Worm (Caenorhabditis elegans): ENCODE data around the gene srv-11.

srv-11 gene

ce11 chrIV:16178433-16178832, 43.0 kb downstream of the srv-11 start:
- TF ChIP-seq nhr-67 (tag; optimal IDR thresholded peaks at IDR 0.05) (no peak), nhr-76 (tag; optimal IDR thresholded peaks at IDR 0.05) (no peak), mml-1 (tag; optimal IDR thresholded peaks at IDR 0.05) (no peak), nhr-77 (tag; optimal IDR thresholded peaks at IDR 0.05) (no peak), ceh-28 (tag; optimal IDR thresholded peaks at IDR 0.05) (no peak), ama-1 (optimal IDR thresholded peaks at IDR 0.05) (no peak), ztf-4 (tag; optimal IDR thresholded peaks at IDR 0.05) (no peak), pqm-1 (tag; optimal IDR thresholded peaks at IDR 0.05) (peak; percentile 91), elt-2 (tag; optimal IDR thresholded peaks at IDR 0.05) (peak; percentile 93), daf-12 (tag; optimal IDR thresholded peaks at IDR 0.05) (no peak), nhr-12 (tag; optimal IDR thresholded peaks at IDR 0.05) (no peak), lsy-12 (tag; optimal IDR thresholded peaks at IDR 0.05) (no peak)

DNA sequence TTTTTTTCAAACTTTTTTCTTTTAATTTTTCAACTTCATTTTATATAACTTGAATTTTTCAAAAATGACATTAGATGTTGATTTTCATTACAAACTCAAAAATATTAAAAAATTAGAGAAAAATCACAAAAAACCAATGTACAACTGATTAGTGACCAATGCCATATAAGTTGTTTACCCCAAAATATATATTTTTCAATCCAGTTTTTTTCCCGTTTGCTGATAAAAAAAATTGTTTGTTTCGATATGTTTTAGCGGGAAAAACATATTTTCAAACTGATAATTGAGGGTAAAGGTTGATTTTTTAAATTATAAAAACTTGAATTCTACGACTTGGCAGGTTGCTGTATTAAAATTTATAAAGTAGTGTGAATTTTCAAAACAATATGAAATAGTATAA, 44.7 kb downstream of the srv-11 start:
- TF ChIP-seq zag-1 (tag; optimal IDR thresholded peaks at IDR 0.05) (no peak), aly-2 (tag; optimal IDR thresholded peaks at IDR 0.05) (no peak), nfya-1 (tag; optimal IDR thresholded peaks at IDR 0.05; ENCODE audit: insufficient read depth) (no peak), pha-4 (tag; optimal IDR thresholded peaks at IDR 0.05) (peak; percentile 36), elt-2 (tag; optimal IDR thresholded peaks at IDR 0.05) (peak; percentile 30), ceh-9 (tag; optimal IDR thresholded peaks at IDR 0.05) (no peak)

DNA sequence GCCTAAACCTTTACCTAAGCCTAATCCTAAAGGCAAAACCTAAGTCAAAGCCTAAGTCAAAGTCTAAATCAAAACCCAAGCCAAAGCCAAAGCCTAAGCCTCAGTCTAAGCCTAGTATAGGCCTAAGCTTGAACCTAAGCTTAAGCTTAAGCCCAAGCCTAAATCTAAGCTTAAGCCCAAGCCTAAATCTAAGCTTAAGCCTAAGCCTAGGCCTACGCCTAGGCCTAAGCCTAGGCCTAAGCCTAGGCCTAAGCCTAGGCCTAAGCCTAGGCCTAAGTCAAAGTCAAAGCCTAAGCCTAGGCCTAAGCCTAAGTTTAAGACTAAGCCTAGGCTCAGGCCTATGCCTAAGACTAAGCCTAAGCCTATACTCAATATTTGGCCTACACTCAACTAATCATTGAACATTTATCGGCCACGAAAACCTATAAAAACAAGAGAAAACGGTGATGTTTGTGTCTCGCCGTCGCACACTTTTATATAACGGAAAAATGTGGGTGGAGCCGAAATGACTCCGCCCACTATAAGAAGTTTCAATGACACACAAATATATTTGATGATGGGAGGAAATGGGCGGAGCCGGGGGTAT, 48.6 kb downstream of the srv-11 start:
- TF ChIP-seq ama-1 (optimal IDR thresholded peaks at IDR 0.05) (peak; percentile 76), lin-15B (tag; optimal IDR thresholded peaks at IDR 0.05) (no peak)

- TF ChIP-seq pqm-1 (tag; optimal IDR thresholded peaks at IDR 0.05) (peak; percentile 61), elt-2 (tag; optimal IDR thresholded peaks at IDR 0.05) (peak; percentile 62), ztf-4 (tag; optimal IDR thresholded peaks at IDR 0.05) (no peak), nhr-43 (tag; optimal IDR thresholded peaks at IDR 0.05; ENCODE audit: poor library complexity, severe bottlenecking) (peak; percentile 39), ama-1 (optimal IDR thresholded peaks at IDR 0.05) (peak; percentile 74), skn-1 (tag; optimal IDR thresholded peaks at IDR 0.05) (no peak), mml-1 (tag; optimal IDR thresholded peaks at IDR 0.05) (peak; percentile 83), nhr-23 (tag; optimal IDR thresholded peaks at IDR 0.05) (peak; percentile 25)
These were observed 50.1 kb downstream of the srv-11 start for ce11 chrIV:16171326-16171725.

ce11 chrIV:16170606-16171033, 50.8 kb downstream of the srv-11 start, which contains the start of gene gln-3:
TSS of gene gln-3 (minus strand) at chrIV:16170678.
- TF ChIP-seq fkh-2 (tag; optimal IDR thresholded peaks at IDR 0.05) (no peak), nhr-12 (tag; optimal IDR thresholded peaks at IDR 0.05) (no peak), nhr-25 (tag; optimal IDR thresholded peaks at IDR 0.05) (no peak), ZK546.5 (tag; optimal IDR thresholded peaks at IDR 0.05) (no peak), fos-1 (tag; optimal IDR thresholded peaks at IDR 0.05) (no peak), pqm-1 (tag; optimal IDR thresholded peaks at IDR 0.05) (peak; percentile 65), mml-1 (tag; optimal IDR thresholded peaks at IDR 0.05) (no peak), ama-1 (optimal IDR thresholded peaks at IDR 0.05) (peak; percentile 86), elt-2 (tag; optimal IDR thresholded peaks at IDR 0.05) (peak; percentile 92), nhr-43 (tag; optimal IDR thresholded peaks at IDR 0.05; ENCODE audit: poor library complexity, severe bottlenecking) (peak; percentile 67), nhr-11 (tag; optimal IDR thresholded peaks at IDR 0.05) (no peak), ztf-4 (tag; optimal IDR thresholded peaks at IDR 0.05) (no peak), nhr-77 (tag; optimal IDR thresholded peaks at IDR 0.05) (no peak), pha-4 (tag; optimal IDR thresholded peaks at IDR 0.05) (peak; percentile 28), nhr-23 (tag; optimal IDR thresholded peaks at IDR 0.05) (peak; percentile 57), nhr-67 (tag; optimal IDR thresholded peaks at IDR 0.05) (no peak), zag-1 (tag; optimal IDR thresholded peaks at IDR 0.05) (no peak), ceh-28 (tag; optimal IDR thresholded peaks at IDR 0.05) (no peak), mdl-1 (tag; optimal IDR thresholded peaks at IDR 0.05) (no peak), elt-3 (tag; optimal IDR thresholded peaks at IDR 0.05) (no peak), aly-2 (tag; optimal IDR thresholded peaks at IDR 0.05) (no peak), jun-1 (tag; optimal IDR thresholded peaks at IDR 0.05) (peak; percentile 73), unc-39 (tag; optimal IDR thresholded peaks at IDR 0.05) (no peak), sea-2 (GFP tag; optimal IDR thresholded peaks at IDR 0.05) (no peak), nfya-1 (tag; optimal IDR thresholded peaks at IDR 0.05; ENCODE audit: insufficient read depth) (peak; percentile 23), nhr-237 (tag; optimal IDR thresholded peaks at IDR 0.05) (no peak), R02D3.7 (tag; optimal IDR thresholded peaks at IDR 0.05) (no peak)
